Fruit fly (Drosophila melanogaster) whole organism, pupa: ENCODE measurements around the gene Mst36Fb.

Source experiments
- CG10348 ChIP-seq: fragments of 200-800 bp; sonication (Bioruptor generic); IDR thresholded peaks from 2 replicates; pipeline ENCODE4 v1.3.6; 2022; ENCODE audit warnings: missing biosample characterization, missing genetic modification characterization
- CG12605 ChIP-seq: fragments of 200-800 bp; sonication (Bioruptor generic); IDR thresholded peaks from 2 replicates; pipeline ENCODE4 v1.3.6; 2022; ENCODE audit warnings: missing biosample characterization, missing genetic modification characterization
- CG13204 ChIP-seq: fragments of 200-800 bp; sonication (Bioruptor generic); optimal IDR thresholded peaks from 2 replicates; lab custom pipeline; 2018; ENCODE audit warnings: missing biosample characterization, mild to moderate bottlenecking, missing genetic modification characterization, moderate library complexity
- CG14655 ChIP-seq: fragments of 200-800 bp; sonication (Bioruptor generic); optimal IDR thresholded peaks from 3 replicates; lab custom pipeline; 2017; ENCODE audit warnings: mild to moderate bottlenecking, missing biosample characterization, missing genetic modification reagents, missing genetic modification characterization
- CG15710 ChIP-seq: fragments of 200-800 bp; sonication (Bioruptor generic); optimal IDR thresholded peaks from 2 replicates; lab custom pipeline; 2018; ENCODE audit warnings: missing biosample characterization, mild to moderate bottlenecking, missing genetic modification characterization, moderate library complexity
- CG17806 ChIP-seq: fragments of 200-800 bp; sonication (Bioruptor generic); optimal IDR thresholded peaks from 2 replicates; lab custom pipeline; 2018; ENCODE audit warnings: missing biosample characterization, mild to moderate bottlenecking, missing genetic modification characterization, moderate library complexity
- CG32121 ChIP-seq: fragments of 200-800 bp; sonication (Bioruptor generic); IDR thresholded peaks from 2 replicates; pipeline ENCODE4 v1.3.6; 2022; ENCODE audit warnings: missing biosample characterization, missing genetic modification characterization
- CG34367 ChIP-seq: fragments of 200-800 bp; sonication (Bioruptor generic); optimal IDR thresholded peaks from 2 replicates; lab custom pipeline; 2018; ENCODE audit warnings: missing biosample characterization, mild to moderate bottlenecking, missing genetic modification characterization
- CG4496 ChIP-seq: fragments of 200-800 bp; sonication (Bioruptor generic); IDR thresholded peaks from 3 replicates; pipeline ENCODE4 v1.3.6; 2022; ENCODE audit warnings: missing biosample characterization, missing genetic modification characterization
- CG8159 ChIP-seq: fragments of 200-800 bp; sonication (Bioruptor generic); optimal IDR thresholded peaks from 3 replicates; lab custom pipeline; 2018; ENCODE audit warnings: missing biosample characterization, mild to moderate bottlenecking, missing genetic modification characterization, moderate library complexity
- CG8301 ChIP-seq: fragments of 200-800 bp; sonication (Bioruptor generic); optimal IDR thresholded peaks from 2 replicates; lab custom pipeline; 2018; ENCODE audit warnings: missing biosample characterization, mild to moderate bottlenecking, missing genetic modification characterization
- CG9948 ChIP-seq: fragments of 200-800 bp; sonication (Bioruptor generic); optimal IDR thresholded peaks from 2 replicates; lab custom pipeline; 2018; ENCODE audit warnings: missing biosample characterization, mild to moderate bottlenecking, missing genetic modification characterization, moderate library complexity
- D1 ChIP-seq: fragments of 200-800 bp; sonication (Bioruptor generic); optimal IDR thresholded peaks from 2 replicates; lab custom pipeline; 2018; ENCODE audit warnings: missing biosample characterization, mild to moderate bottlenecking, missing genetic modification characterization, moderate library complexity
- EcR ChIP-seq: fragments of 200-800 bp; sonication (Bioruptor generic); optimal IDR thresholded peaks from 3 replicates; lab custom pipeline; 2019; ENCODE audit warnings: missing biosample characterization, missing genetic modification characterization, mild to moderate bottlenecking, moderate library complexity, missing genetic modification reagents
- Ets98B ChIP-seq: fragments of 200-800 bp; sonication (Bioruptor generic); IDR thresholded peaks from 2 replicates; pipeline ENCODE4 v1.3.6; 2022; ENCODE audit warnings: missing biosample characterization, missing genetic modification characterization
- Pif1A ChIP-seq: fragments of 200-800 bp; sonication (Bioruptor generic); optimal IDR thresholded peaks from 3 replicates; lab custom pipeline; 2016; ENCODE audit warnings: missing biosample characterization, missing genetic modification characterization
- Pif1B ChIP-seq: fragments of 200-800 bp; sonication (Bioruptor generic); optimal IDR thresholded peaks from 3 replicates; lab custom pipeline; 2016; ENCODE audit warnings: missing biosample characterization, missing genetic modification characterization
- Snoo ChIP-seq: fragments of 200-800 bp; sonication (Bioruptor generic); optimal IDR thresholded peaks from 3 replicates; lab custom pipeline; 2017; ENCODE audit warnings: missing biosample characterization, mild to moderate bottlenecking, missing genetic modification characterization, inconsistent platforms
- fd96Ca ChIP-seq: fragments of 200-800 bp; sonication (Bioruptor generic); IDR thresholded peaks from 3 replicates; pipeline ENCODE4 v1.3.6; 2022; ENCODE audit warnings: missing biosample characterization, missing genetic modification characterization
- gl ChIP-seq: fragments of 200-800 bp; sonication (Bioruptor generic); optimal IDR thresholded peaks from 2 replicates; lab custom pipeline; 2018; ENCODE audit warnings: missing biosample characterization, mild to moderate bottlenecking, missing genetic modification characterization
- rn ChIP-seq: fragments of 200-800 bp; sonication (Bioruptor generic); IDR thresholded peaks from 2 replicates; pipeline ENCODE4 v1.3.6; 2022; ENCODE audit warnings: missing biosample characterization, missing genetic modification characterization

The Mst36Fb gene

DNA sequence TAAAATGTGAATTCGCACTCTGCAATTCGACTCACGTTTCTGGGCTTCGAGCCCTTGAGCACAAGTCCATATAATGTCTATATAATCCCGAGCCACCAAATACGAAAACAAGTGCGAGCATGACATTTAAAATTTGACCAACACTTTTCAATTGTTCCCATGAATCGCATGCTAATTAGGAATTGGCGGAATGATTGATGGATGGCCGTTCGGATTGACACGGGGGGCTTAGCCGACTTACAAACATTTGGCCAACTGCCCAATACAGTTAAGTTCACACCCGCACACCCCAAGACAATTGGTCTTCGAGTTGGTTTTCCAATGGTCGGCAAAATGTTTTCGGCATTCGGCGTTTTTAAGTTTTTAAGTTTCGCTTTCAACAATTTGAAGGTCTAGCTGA, 33.8 kb downstream of the Mst36Fb start:
- TF ChIP-seq CG9948 (tag; lab: Kevin White, UChicago) (no peak), EcR (GFP tag; lab: Kevin White, UChicago) (no peak), gl (tag; lab: Kevin White, UChicago) (no peak), CG8301 (no peak), CG8159 (no peak), Pif1B (GFP tag; lab: Kevin White, UChicago) (no peak), CG32121 (GFP tag; lab: Robert Waterston, UW) (no peak)

DNA sequence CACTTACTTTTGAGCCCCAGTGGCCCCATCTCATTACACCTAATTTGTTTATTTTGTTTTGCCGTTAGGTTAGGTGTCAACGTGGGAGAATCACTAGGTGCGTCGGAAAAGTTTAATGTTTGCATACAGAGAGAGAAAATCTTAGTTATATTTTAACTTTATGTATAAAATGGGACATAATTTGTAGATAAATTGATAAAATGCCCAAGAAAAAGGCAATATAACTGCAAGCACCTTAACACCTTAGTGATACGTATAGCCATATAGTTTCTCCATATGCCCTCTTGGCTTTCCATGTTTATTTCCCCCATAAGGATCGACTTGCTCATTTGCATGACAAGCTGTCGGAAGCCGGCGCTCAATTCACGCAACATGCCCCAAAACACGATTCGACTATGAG, 35.9 kb downstream of the Mst36Fb start:
- TF ChIP-seq CG10348 (GFP tag; lab: Robert Waterston, UW) (no peak), CG4496 (GFP tag; lab: Robert Waterston, UW) (no peak), CG17806 (tag; lab: Kevin White, UChicago) (no peak), CG15710 (tag; lab: Kevin White, UChicago) (no peak), D1 (tag; lab: Kevin White, UChicago) (no peak), CG9948 (tag; lab: Kevin White, UChicago) (no peak), Pif1B (GFP tag; lab: Kevin White, UChicago) (no peak), CG14655 (GFP tag; lab: Kevin White, UChicago) (no peak), rn (GFP tag; lab: Robert Waterston, UW) (no peak), EcR (GFP tag; lab: Kevin White, UChicago) (no peak), fd96Ca (GFP tag; lab: Robert Waterston, UW) (no peak), CG13204 (no peak), Pif1A (GFP tag; lab: Kevin White, UChicago) (no peak), CG8301 (no peak), CG34367 (tag; lab: Kevin White, UChicago) (no peak), CG32121 (GFP tag; lab: Robert Waterston, UW) (no peak)

DNA sequence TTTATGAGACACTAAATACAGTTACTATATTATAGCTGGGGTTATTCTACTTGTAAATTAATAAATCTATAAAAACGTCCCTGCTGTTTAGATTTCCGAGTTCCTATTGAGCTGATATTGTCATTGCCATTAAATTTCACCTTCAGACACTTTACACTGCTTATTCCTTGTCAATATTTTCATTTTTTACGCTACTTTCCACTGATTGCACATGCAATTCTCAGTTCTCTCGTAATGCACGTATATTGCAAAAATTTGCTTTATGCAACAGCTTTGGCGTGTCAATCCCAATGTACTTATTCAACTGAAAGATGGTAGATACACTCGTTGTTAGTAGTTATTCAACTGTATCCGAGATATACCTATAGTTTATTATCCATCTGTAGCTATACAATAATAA, 42.5 kb downstream of the Mst36Fb start:
- no peak for TF ChIP-seq fd96Ca (GFP tag; lab: Robert Waterston, UW)
- TF ChIP-seq Pif1B (GFP tag; lab: Kevin White, UChicago): no peak
- TF ChIP-seq EcR (GFP tag; lab: Kevin White, UChicago): no peak

DNA sequence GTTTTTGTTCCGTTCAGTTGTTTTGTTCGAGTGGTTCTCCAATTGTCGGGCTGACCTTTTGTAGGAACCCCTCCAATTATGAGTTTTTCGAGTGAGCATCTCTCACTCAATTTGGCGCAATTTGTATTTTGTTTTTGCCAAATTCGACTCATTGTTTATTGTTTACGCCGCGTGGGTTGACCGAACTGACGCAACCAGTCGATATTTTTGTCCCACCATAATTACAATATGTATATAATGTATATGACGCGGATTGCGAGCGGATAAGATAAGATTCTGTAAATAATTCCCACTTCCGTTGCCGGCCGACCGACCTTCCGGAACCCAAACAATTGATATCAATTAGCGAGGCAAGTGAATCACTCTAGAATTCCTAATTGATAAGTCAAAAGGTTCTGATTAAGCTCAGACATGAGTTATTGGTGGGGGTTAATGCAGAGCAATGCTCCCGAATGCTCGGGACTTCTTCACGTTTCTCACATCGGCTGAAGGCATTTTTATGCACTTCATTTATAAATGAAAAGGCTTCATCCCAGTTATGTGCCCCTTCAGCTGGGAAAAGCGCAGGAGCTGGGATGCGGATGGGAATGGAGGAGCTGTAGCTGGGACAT, 44.2 kb downstream of the Mst36Fb start:
- TF ChIP-seq EcR (GFP tag; lab: Kevin White, UChicago) (peak; percentile 77), CG4496 (GFP tag; lab: Robert Waterston, UW) (no peak), CG15710 (tag; lab: Kevin White, UChicago) (no peak), Ets98B (GFP tag; lab: Robert Waterston, UW) (no peak)

DNA sequence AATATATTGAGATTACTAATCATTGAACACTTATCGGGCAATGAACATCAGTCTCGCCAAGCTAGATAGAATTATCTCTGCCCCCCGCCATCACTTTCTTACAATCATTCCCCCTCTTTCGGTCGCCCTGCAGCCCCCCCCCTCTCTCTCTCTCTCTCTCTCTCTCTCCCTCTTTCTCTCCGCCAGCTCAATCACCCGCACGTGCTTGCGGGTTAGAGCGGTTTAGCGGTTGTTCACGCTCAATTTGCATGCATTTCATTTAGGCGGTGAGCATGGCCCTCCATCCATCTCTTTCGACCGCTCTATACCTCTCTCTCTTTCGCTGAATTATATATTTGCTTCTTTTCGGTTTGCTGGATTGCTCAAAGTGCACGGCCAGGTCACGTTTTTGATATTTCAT, 45.8 kb downstream of the Mst36Fb start:
- TF ChIP-seq CG17806 (tag; lab: Kevin White, UChicago) (no peak), CG32121 (GFP tag; lab: Robert Waterston, UW) (no peak), CG13204 (peak; percentile 24), CG34367 (tag; lab: Kevin White, UChicago) (no peak), CG10348 (GFP tag; lab: Robert Waterston, UW) (no peak), CG4496 (GFP tag; lab: Robert Waterston, UW) (no peak), CG15710 (tag; lab: Kevin White, UChicago) (no peak), gl (tag; lab: Kevin White, UChicago) (no peak), EcR (GFP tag; lab: Kevin White, UChicago) (peak; percentile 63), CG9948 (tag; lab: Kevin White, UChicago) (no peak), CG8301 (no peak)

DNA sequence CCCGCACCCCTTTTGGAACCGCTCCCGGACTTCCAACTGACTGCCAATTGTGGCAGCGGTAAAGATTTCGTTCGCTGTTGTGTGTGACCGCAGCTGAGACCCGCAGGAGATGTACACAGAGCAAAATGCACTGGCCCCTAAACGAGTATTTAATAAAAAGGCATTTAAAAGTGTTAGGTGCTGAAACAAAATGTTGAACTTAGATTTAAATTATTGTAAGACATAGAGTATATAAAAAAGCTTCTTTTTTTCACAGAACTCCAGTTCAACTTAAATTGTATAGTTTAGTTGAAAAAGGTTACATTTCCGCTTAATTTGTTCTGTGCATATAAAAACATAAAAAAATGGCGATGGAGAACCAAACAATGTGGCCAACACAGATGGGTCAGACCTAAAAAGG, 46.8 kb downstream of the Mst36Fb start:
- TF ChIP-seq D1 (tag; lab: Kevin White, UChicago): peak; percentile 38
- no peak for TF ChIP-seq EcR (GFP tag; lab: Kevin White, UChicago)
- peak; percentile 75; the same call in 2 of the 3 replicates for TF ChIP-seq CG4496 (GFP tag; lab: Robert Waterston, UW)
- peak; percentile 47 for TF ChIP-seq CG15710 (tag; lab: Kevin White, UChicago)
- peak; percentile 82 for TF ChIP-seq CG8301
- TF ChIP-seq CG14655 (GFP tag; lab: Kevin White, UChicago): peak; percentile 84
- TF ChIP-seq CG32121 (GFP tag; lab: Robert Waterston, UW): peak; percentile 69
- TF ChIP-seq gl (tag; lab: Kevin White, UChicago): no peak
- peak; percentile 56 for TF ChIP-seq CG9948 (tag; lab: Kevin White, UChicago)
- TF ChIP-seq Pif1B (GFP tag; lab: Kevin White, UChicago): peak; percentile 34
- no peak for TF ChIP-seq fd96Ca (GFP tag; lab: Robert Waterston, UW)
- TF ChIP-seq Ets98B (GFP tag; lab: Robert Waterston, UW): peak; percentile 76
- TF ChIP-seq CG13204: peak; percentile 37
- TF ChIP-seq CG17806 (tag; lab: Kevin White, UChicago): peak; percentile 50
- peak; percentile 66 for TF ChIP-seq rn (GFP tag; lab: Robert Waterston, UW)
- TF ChIP-seq Snoo: peak; percentile 58
- TF ChIP-seq CG34367 (tag; lab: Kevin White, UChicago): no peak
- TF ChIP-seq Pif1A (GFP tag; lab: Kevin White, UChicago): peak; percentile 64
- no peak for TF ChIP-seq CG10348 (GFP tag; lab: Robert Waterston, UW)
- TF ChIP-seq CG8159: peak; percentile 57
- peak; percentile 29; the same call in 1 of the 2 replicates for TF ChIP-seq CG12605 (GFP tag; lab: Robert Waterston, UW)
